Worm (Caenorhabditis elegans): ENCODE data around the gene wrn-1.

DNA sequence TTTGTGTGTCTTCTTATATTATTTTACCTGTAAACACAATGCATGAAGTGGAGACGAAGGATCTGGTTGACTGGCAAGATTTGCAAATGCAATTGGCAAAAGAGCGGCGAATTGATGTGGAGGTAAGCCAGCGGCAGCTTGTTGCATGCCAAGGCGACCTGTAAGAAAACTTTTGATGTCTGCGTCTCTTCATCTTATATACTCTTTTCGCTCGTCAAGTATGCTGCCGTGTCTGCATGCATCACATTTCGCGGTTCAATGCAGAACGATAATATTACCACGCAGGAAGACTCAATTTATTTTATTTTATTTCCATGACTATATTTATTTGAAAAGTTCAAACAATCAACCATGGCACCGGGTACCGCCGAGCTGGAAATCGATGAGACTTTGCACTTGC, 46.2 kb downstream of the wrn-1 start, which contains the start of gene vps-33.2:
- no peak for TF ChIP-seq ztf-11 (tag; optimal IDR thresholded peaks at IDR 0.05)
- no peak for TF ChIP-seq snpc-4 (tag; optimal IDR thresholded peaks at IDR 0.05)
- no peak for TF ChIP-seq aly-2 (tag; optimal IDR thresholded peaks at IDR 0.05)
- no peak for TF ChIP-seq lin-13 (GFP tag; optimal IDR thresholded peaks at IDR 0.05)
- TF ChIP-seq unc-39 (tag; optimal IDR thresholded peaks at IDR 0.05): no peak
- TF ChIP-seq unc-62 (GFP tag; optimal IDR thresholded peaks at IDR 0.05): no peak
- TF ChIP-seq mdl-1 (tag; optimal IDR thresholded peaks at IDR 0.05): no peak
- TF ChIP-seq nhr-12 (tag; optimal IDR thresholded peaks at IDR 0.05): no peak
- no peak for TF ChIP-seq ceh-82 (tag; optimal IDR thresholded peaks at IDR 0.05)

Measured in whole organism, L2 larva.